Worm (Caenorhabditis elegans): ENCODE measurements around the gene nspc-10.

DNA sequence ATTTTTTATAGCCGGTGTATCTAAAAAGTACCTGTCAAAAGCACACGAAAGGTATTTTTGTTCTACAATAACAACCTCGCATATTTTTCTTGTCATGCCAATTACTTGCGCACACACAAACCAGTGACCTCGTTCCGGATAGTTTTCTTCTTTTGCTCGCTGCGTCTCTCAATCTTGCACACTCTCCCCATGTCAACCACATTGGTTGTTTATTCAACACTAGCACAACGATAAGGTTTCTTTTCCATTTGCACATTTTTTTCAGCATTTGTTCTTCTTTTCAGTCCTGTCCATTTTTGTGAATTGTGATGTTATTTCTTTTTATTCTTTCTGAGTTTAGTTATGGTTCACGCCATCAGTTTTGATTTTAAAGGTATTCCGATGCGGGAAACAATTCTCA lies 6.8 kb downstream of the nspc-10 start, which contains the start of gene F42F12.3:
- TF ChIP-seq mdl-1 (tag; optimal IDR thresholded peaks at IDR 0.05) (no peak), skn-1 (tag; optimal IDR thresholded peaks at IDR 0.05) (no peak), unc-39 (tag; optimal IDR thresholded peaks at IDR 0.05) (no peak), aly-2 (tag; optimal IDR thresholded peaks at IDR 0.05) (no peak), elt-3 (tag; optimal IDR thresholded peaks at IDR 0.05) (no peak), sma-9 (GFP tag; optimal IDR thresholded peaks at IDR 0.05) (no peak), sma-9 (tag; optimal IDR thresholded peaks at IDR 0.05) (no peak), peb-1 (tag; optimal IDR thresholded peaks at IDR 0.05) (no peak), fos-1 (tag; optimal IDR thresholded peaks at IDR 0.05) (peak; percentile 3), ceh-82 (tag; optimal IDR thresholded peaks at IDR 0.05) (no peak), ztf-1 (GFP tag; conservative IDR thresholded peaks at IDR 0.05) (no peak), ztf-11 (tag; optimal IDR thresholded peaks at IDR 0.05) (no peak)
